Fruit fly (Drosophila melanogaster): ENCODE measurements around the gene Noc1.

- TF ChIP-seq CG4820 (GFP tag; optimal IDR thresholded peaks at IDR 0.05) (peak; percentile 78), BEAF-32 (GFP tag; optimal IDR thresholded peaks at IDR 0.05) (peak; percentile 39), CG31365 (tag; optimal IDR thresholded peaks at IDR 0.05) (no peak), Ravus (GFP tag; IDR thresholded peaks at IDR 0.05) (peak; percentile 58), salm (tag; optimal IDR thresholded peaks at IDR 0.05) (peak; percentile 24), ATbp (GFP tag; optimal IDR thresholded peaks at IDR 0.05) (peak; percentile 60), twi (tag; optimal IDR thresholded peaks at IDR 0.05) (peak; percentile 72), CG12744 (GFP tag; optimal IDR thresholded peaks at IDR 0.05) (peak; percentile 89), Pdp1 (GFP tag; optimal IDR thresholded peaks at IDR 0.05) (peak; percentile 87 to 90), shn (GFP tag; optimal IDR thresholded peaks at IDR 0.05) (peak; percentile 92)
These were observed 9.9 kb upstream of the Noc1 start, which contains the start of the genes CG32075, CG45101 and SuUR for dm6 chr3L:11064689-11065088.
